Worm (Caenorhabditis elegans): ENCODE data around the gene lig-4.
A peak's percentile ranks its signal among the peaks of the same experiment; 100 is the strongest.

The lig-4 gene

DNA sequence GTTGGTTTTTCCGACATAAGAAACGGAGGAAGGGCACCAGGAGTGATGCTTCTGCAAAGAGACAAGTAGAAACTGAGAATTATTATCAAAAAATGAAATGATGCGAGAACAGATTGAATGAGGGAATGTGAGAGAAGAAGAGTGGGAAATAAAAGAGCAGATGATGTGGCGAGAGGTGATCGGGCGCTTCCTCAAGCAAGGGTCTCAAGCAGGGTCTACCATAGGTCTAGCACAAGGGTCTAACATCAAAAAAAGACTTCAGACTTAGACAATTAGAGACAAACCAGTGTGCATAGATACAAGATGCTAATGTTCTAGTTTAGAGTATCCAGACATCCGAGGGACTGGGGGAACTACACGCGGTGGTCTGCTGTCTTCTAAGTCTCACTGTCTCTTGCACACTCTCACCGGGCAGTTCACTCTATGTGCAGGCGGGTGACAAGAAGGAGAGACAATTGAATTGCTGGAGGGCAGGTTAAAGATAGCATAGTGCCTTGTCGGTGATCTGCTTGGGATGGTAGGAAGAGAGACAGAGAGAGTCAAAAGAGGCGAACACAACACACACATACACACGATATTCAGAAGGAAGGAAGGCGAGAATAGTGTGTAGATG is 48.9 kb downstream of the lig-4 start, which contains the start of gene R13A5.7 (continued):
- TF ChIP-seq sea-2 (GFP tag; IDR thresholded peaks at IDR 0.05) (no peak), akir-1 (GFP tag; optimal IDR thresholded peaks at IDR 0.05) (no peak), hlh-26 (GFP tag; conservative IDR thresholded peaks at IDR 0.05) (no peak), ceh-40 (GFP tag; IDR thresholded peaks at IDR 0.05) (no peak), nfya-1 (tag; optimal IDR thresholded peaks at IDR 0.05; ENCODE audit: borderline replicate concordance, insufficient read depth) (no peak), Y53F4B.3 (GFP tag; IDR thresholded peaks at IDR 0.05) (no peak), nhr-90 (tag; optimal IDR thresholded peaks at IDR 0.05) (peak; percentile 36), B0336.3 (GFP tag; IDR thresholded peaks at IDR 0.05) (no peak; the same call in 1 of the 2 replicates), rpc-1 (optimal IDR thresholded peaks at IDR 0.05) (no peak), rpc-1 (tag; optimal IDR thresholded peaks at IDR 0.05) (no peak), ceh-58 (GFP tag; IDR thresholded peaks at IDR 0.05) (no peak), fkh-3 (tag; optimal IDR thresholded peaks at IDR 0.05) (no peak), ztf-18 (tag; optimal IDR thresholded peaks at IDR 0.05) (peak; percentile 57), hsf-1 (GFP tag; IDR thresholded peaks at IDR 0.05) (no peak), F52B5.7 (tag; optimal IDR thresholded peaks at IDR 0.05) (peak; percentile 6), attf-6 (GFP tag; IDR thresholded peaks at IDR 0.05) (no peak), hlh-12 (tag; optimal IDR thresholded peaks at IDR 0.05) (no peak), ceh-91 (GFP tag; IDR thresholded peaks at IDR 0.05) (no peak), athp-1 (tag; optimal IDR thresholded peaks at IDR 0.05) (peak; percentile 12), T26A5.8 (tag; optimal IDR thresholded peaks at IDR 0.05) (no peak), hmg-1.2 (GFP tag; IDR thresholded peaks at IDR 0.05) (peak; percentile 85), ceh-100 (GFP tag; IDR thresholded peaks at IDR 0.05) (no peak), egl-18 (GFP tag; IDR thresholded peaks at IDR 0.05) (no peak), Y56A3A.18 (GFP tag; IDR thresholded peaks at IDR 0.05) (no peak), gei-17 (GFP tag; optimal IDR thresholded peaks at IDR 0.05) (peak; percentile 21), aptf-2 (GFP tag; conservative IDR thresholded peaks at IDR 0.05) (0 out of 2 replicates have a peak, but pooled peaks have one; percentile 47), T07F8.4 (tag; optimal IDR thresholded peaks at IDR 0.05) (no peak), F23B12.7 (tag; optimal IDR thresholded peaks at IDR 0.05; ENCODE audit: insufficient read depth) (no peak), F10E7.11 (tag; optimal IDR thresholded peaks at IDR 0.05) (no peak), ama-1 (optimal IDR thresholded peaks at IDR 0.05) (no peak), ama-1 (GFP tag; optimal IDR thresholded peaks at IDR 0.05) (no peak), snpc-1.3 (tag; optimal IDR thresholded peaks at IDR 0.05; ENCODE audit: insufficient read depth) (no peak), nfya-2 (GFP tag; IDR thresholded peaks at IDR 0.05) (no peak), rec-8 (tag; optimal IDR thresholded peaks at IDR 0.05) (no peak), K11D2.4 (GFP tag; IDR thresholded peaks at IDR 0.05) (0 out of 2 replicates have a peak, but pooled peaks have one; percentile 17), nhr-27 (tag; optimal IDR thresholded peaks at IDR 0.05) (no peak), lsy-27 (tag; optimal IDR thresholded peaks at IDR 0.05; ENCODE audit: borderline replicate concordance, insufficient read depth) (no peak), D2030.7 (GFP tag; IDR thresholded peaks at IDR 0.05) (no peak), ceh-27 (GFP tag; optimal IDR thresholded peaks at IDR 0.05) (peak; percentile 80), Y79H2A.3 (GFP tag; conservative IDR thresholded peaks at IDR 0.05) (no peak), tlf-1 (GFP tag; optimal IDR thresholded peaks at IDR 0.05) (peak; percentile 28), F57C9.4 (tag; optimal IDR thresholded peaks at IDR 0.05) (no peak), sptf-2 (GFP tag; optimal IDR thresholded peaks at IDR 0.05) (no peak), lag-1 (GFP tag; IDR thresholded peaks at IDR 0.05) (no peak), aptf-3 (GFP tag; IDR thresholded peaks at IDR 0.05) (no peak), ztf-25 (GFP tag; IDR thresholded peaks at IDR 0.05) (no peak), lin-54 (GFP tag; optimal IDR thresholded peaks at IDR 0.05) (peak; percentile 69), Y53G8AR.9 (GFP tag; conservative IDR thresholded peaks at IDR 0.05) (no peak), attf-3 (GFP tag; conservative IDR thresholded peaks at IDR 0.05) (no peak)
